Worm (Caenorhabditis elegans) whole organism, mixed stage, embryonic: ENCODE results near the gene algn-8.

Experiments used
- blmp-1 ChIP-seq: fragments of 150-350 bp; optimal IDR thresholded peaks from 2 replicates; lab custom pipeline; 2014; ENCODE audit warnings: missing biosample characterization, missing genetic modification characterization
- drap-1 ChIP-seq: fragments of 200-800 bp; sonication (Bioruptor generic); optimal IDR thresholded peaks from 3 replicates; lab custom pipeline; 2018; ENCODE audit warnings: mild to moderate bottlenecking, missing genetic modification characterization, missing compliant biosample characterization
- elt-1 ChIP-seq: sonication (generic microtip); optimal IDR thresholded peaks from 2 replicates; lab custom pipeline; 2017; ENCODE audit warnings: missing genetic modification characterization, mild to moderate bottlenecking, missing compliant biosample characterization, antibody characterized with exemption, moderate library complexity, borderline replicate concordance; ENCODE audit not compliant: insufficient read depth
- elt-3 ChIP-seq: fragments of 150-350 bp; optimal IDR thresholded peaks from 2 replicates; lab custom pipeline; 2014; ENCODE audit warnings: missing biosample characterization, missing genetic modification characterization
- lsy-2 ChIP-seq: fragments of 150-350 bp; optimal IDR thresholded peaks from 2 replicates; lab custom pipeline; 2014; ENCODE audit warnings: missing biosample characterization, missing genetic modification characterization
- nhr-12 ChIP-seq: fragments of 150-350 bp; optimal IDR thresholded peaks from 2 replicates; lab custom pipeline; 2014; ENCODE audit warnings: missing biosample characterization, missing genetic modification characterization
- nhr-28 ChIP-seq: fragments of 150-350 bp; optimal IDR thresholded peaks from 2 replicates; lab custom pipeline; 2014; ENCODE audit warnings: missing biosample characterization, missing genetic modification characterization
- pha-4 ChIP-seq: fragments of 150-350 bp; optimal IDR thresholded peaks from 2 replicates; lab custom pipeline; 2018; ENCODE audit warnings: missing biosample characterization, missing genetic modification reagents, missing genetic modification characterization
- sem-2 ChIP-seq: fragments of 200-800 bp; sonication (Bioruptor generic); optimal IDR thresholded peaks from 2 replicates; lab custom pipeline; 2018; ENCODE audit warnings: mild to moderate bottlenecking, missing genetic modification characterization, missing compliant biosample characterization
- snpc-4 ChIP-seq: fragments of 150-350 bp; optimal IDR thresholded peaks from 2 replicates; lab custom pipeline; 2014; ENCODE audit warnings: missing biosample characterization, missing genetic modification characterization
- sptf-1 ChIP-seq: sonication (generic microtip); optimal IDR thresholded peaks from 2 replicates; lab custom pipeline; 2017; ENCODE audit warnings: mild to moderate bottlenecking, missing genetic modification characterization, moderate library complexity, missing compliant biosample characterization
- unc-39 ChIP-seq: fragments of 150-350 bp; optimal IDR thresholded peaks from 2 replicates; lab custom pipeline; 2014; ENCODE audit warnings: missing biosample characterization, missing genetic modification characterization
- unc-62 ChIP-seq: fragments of 150-350 bp; optimal IDR thresholded peaks from 2 replicates; lab custom pipeline; 2014; ENCODE audit warnings: missing biosample characterization, missing genetic modification reagents, missing genetic modification characterization
- ztf-11 ChIP-seq: fragments of 150-350 bp; optimal IDR thresholded peaks from 2 replicates; lab custom pipeline; 2014; ENCODE audit warnings: missing biosample characterization, missing genetic modification characterization

DNA sequence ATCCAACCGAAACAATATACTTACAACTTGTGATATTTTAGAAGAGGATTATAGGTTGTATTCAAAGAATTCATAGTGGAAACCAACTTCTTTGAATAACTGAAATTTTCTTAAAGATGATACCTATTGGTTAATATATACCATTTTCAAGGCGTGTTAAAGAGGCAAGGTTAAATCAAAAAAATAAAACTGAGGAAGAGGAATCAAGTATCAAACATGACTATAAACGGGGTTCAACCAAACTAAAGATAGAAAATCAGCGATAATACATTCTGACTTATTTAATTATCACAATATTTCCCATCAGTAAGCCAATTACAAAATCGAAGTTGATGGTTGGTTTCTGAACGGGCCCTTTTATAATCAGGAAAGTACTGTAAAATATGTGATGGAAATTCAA is 24.8 kb downstream of the algn-8 start, which contains the start of gene chil-3:
- no peak for TF ChIP-seq sem-2 (GFP tag; lab: Kevin White, UChicago)
- no peak for TF ChIP-seq drap-1 (GFP tag; lab: Kevin White, UChicago)
- no peak for TF ChIP-seq nhr-28 (tag; lab: Kevin White, UChicago)
- no peak for TF ChIP-seq unc-62 (GFP tag; lab: Kevin White, UChicago)
- no peak for TF ChIP-seq blmp-1
- TF ChIP-seq snpc-4 (tag; lab: Kevin White, UChicago): no peak
- TF ChIP-seq elt-1 (tag; lab: Kevin White, UChicago): no peak
- no peak for TF ChIP-seq ztf-11 (tag; lab: Kevin White, UChicago)
- TF ChIP-seq lsy-2 (tag; lab: Kevin White, UChicago): no peak
- TF ChIP-seq sptf-1 (tag; lab: Kevin White, UChicago): no peak
- TF ChIP-seq pha-4 (tag; lab: Kevin White, UChicago): no peak
- TF ChIP-seq nhr-12 (tag; lab: Kevin White, UChicago): no peak
- no peak for TF ChIP-seq unc-39 (tag; lab: Kevin White, UChicago)
- no peak for TF ChIP-seq elt-3
